Worm (Caenorhabditis elegans): ENCODE measurements around the gene ZK1010.10.

DNA sequence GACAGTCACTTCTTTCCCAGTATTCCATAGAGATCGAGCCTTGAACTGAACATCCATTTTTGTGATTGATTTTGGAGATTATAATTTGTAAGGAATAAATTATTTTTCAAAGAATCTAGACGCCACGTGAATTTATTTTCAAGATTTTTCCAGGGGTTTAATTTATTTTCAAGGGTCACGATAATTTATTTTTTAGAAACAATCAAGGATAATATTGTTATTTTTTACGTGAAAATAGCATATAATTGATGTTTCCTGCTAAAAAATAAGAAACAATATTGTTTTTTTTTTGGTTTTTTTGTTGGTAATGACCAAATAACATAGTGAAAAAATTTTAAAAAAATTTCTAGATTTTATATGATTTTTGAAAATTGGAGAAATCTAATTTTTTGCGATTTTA is 27.4 kb downstream of the ZK1010.10 start, which contains the start of gene F14F7.4:
- TF ChIP-seq lin-39 (tag; optimal IDR thresholded peaks at IDR 0.05) (no peak), F13H6.1 (tag; optimal IDR thresholded peaks at IDR 0.05) (no peak), sma-9 (GFP tag; optimal IDR thresholded peaks at IDR 0.05) (no peak), sma-9 (tag; optimal IDR thresholded peaks at IDR 0.05) (no peak), mdl-1 (tag; optimal IDR thresholded peaks at IDR 0.05) (no peak), ceh-82 (tag; optimal IDR thresholded peaks at IDR 0.05) (no peak), elt-1 (tag; optimal IDR thresholded peaks at IDR 0.05) (no peak), nhr-11 (tag; optimal IDR thresholded peaks at IDR 0.05) (no peak), egl-27 (tag; optimal IDR thresholded peaks at IDR 0.05) (no peak)

Measured in whole organism, L2 larva.